Worm (Caenorhabditis elegans) whole organism, L3 larva: ENCODE measurements around the gene T26H5.8.

Source experiments
- ama-1 ChIP-seq: fragments of 150-350 bp; optimal IDR thresholded peaks from 2 replicates; lab custom pipeline; 2018
- daf-12 ChIP-seq: fragments of 150-350 bp; optimal IDR thresholded peaks from 2 replicates; lab custom pipeline; 2014; ENCODE audit warnings: missing biosample characterization, missing genetic modification reagents, missing genetic modification characterization
- lsy-12 ChIP-seq: sonication (generic microtip); optimal IDR thresholded peaks from 2 replicates; lab custom pipeline; 2016; ENCODE audit warnings: mild to moderate bottlenecking, missing genetic modification characterization, missing compliant biosample characterization

DNA sequence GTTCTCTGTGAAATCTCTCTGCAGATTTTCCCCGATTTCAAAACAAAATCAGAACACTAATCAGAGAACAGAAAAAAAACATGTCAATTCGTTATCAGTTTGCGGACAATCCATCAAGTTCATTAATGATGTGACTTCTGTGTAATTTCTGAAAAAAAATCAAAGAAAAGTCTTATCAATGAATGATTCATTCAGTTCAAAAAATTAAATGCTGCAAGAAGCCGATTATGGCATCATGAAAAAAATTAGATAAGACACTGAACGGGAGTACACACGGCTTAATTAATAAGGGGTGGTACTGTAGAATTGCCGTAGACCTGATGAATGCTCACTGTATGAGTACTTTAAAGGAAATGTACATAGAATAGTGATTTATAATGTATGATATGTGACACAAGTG lies 3.6 kb upstream of the T26H5.8 start:
- TF ChIP-seq ama-1 (lab: Kevin White, UChicago) (no peak), daf-12 (tag; lab: Kevin White, UChicago) (no peak), lsy-12 (tag; lab: Kevin White, UChicago) (no peak)
